Worm (Caenorhabditis elegans) whole organism, midembryonic: ENCODE data around the gene mrpl-50.

Experiments
- T22C8.4 ChIP-seq: fragments of 200-800 bp; sonication (Bioruptor generic); IDR thresholded peaks from 2 replicates; pipeline ENCODE4 v1.3.6; 2022; ENCODE audit warnings: missing genetic modification characterization, missing compliant biosample characterization
- cog-1 ChIP-seq: sonication (generic microtip); optimal IDR thresholded peaks from 2 replicates; lab custom pipeline; 2016; ENCODE audit warnings: missing genetic modification characterization, missing compliant biosample characterization
- flt-1 ChIP-seq: fragments of 200-800 bp; sonication (Bioruptor generic); IDR thresholded peaks from 2 replicates; pipeline ENCODE4 v1.3.6; 2022; ENCODE audit warnings: missing genetic modification characterization, missing compliant biosample characterization
- klf-2 ChIP-seq: fragments of 200-800 bp; sonication (Bioruptor generic); conservative IDR thresholded peaks from 2 replicates; pipeline ENCODE4 v1.3.6; 2022; ENCODE audit warnings: missing genetic modification reagents, missing genetic modification characterization, missing compliant biosample characterization
- med-1 ChIP-seq: sonication (generic microtip); optimal IDR thresholded peaks from 2 replicates; lab custom pipeline; 2017; ENCODE audit warnings: missing genetic modification characterization, mild to moderate bottlenecking, missing compliant biosample characterization, antibody characterized with exemption, missing genetic modification reagents; ENCODE audit not compliant: insufficient read depth
- ref-1 ChIP-seq: fragments of 200-800 bp; sonication (Bioruptor generic); conservative IDR thresholded peaks from 2 replicates; pipeline ENCODE4 v1.3.6; 2022; ENCODE audit warnings: missing genetic modification reagents, missing genetic modification characterization, missing compliant biosample characterization
- tab-1 ChIP-seq: fragments of 200-800 bp; sonication (Bioruptor generic); IDR thresholded peaks from 2 replicates; pipeline ENCODE4 v1.3.6; 2022; ENCODE audit warnings: missing genetic modification characterization, missing compliant biosample characterization
- ztf-23 ChIP-seq: fragments of 200-800 bp; sonication (Bioruptor generic); IDR thresholded peaks from 2 replicates; pipeline ENCODE4 v1.3.6; 2022; ENCODE audit warnings: missing genetic modification reagents, missing genetic modification characterization, missing compliant biosample characterization
- ztf-29 ChIP-seq: fragments of 200-800 bp; sonication (Bioruptor generic); IDR thresholded peaks from 2 replicates; pipeline ENCODE4 v1.3.6; 2022; ENCODE audit warnings: missing genetic modification reagents, missing genetic modification characterization, missing compliant biosample characterization

mrpl-50 gene

DNA sequence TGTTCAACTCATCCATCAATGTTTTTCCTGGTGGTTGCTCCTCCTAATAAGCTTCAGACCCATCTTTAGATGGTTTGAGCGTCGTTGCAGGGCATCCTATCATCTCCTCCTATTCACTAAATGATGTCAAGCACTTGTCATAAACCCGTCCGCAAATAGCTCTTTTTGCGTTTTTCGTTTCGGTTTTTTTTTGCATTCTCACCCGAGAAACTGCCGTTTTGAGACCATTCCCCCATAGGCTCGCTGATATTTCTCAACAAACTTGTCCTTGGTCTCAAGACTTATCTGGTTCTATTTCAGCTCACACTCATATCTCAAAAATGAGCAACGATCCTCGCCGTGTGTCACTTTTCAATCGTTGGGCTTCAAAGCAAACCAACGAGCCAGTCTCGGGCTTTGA, 30.8 kb downstream of the mrpl-50 start, which contains the start of gene cal-2:
TSS of gene cal-2 (plus strand) at position 301 of the 400 bp plus-strand sequence.
- TF ChIP-seq ztf-23 (GFP tag; lab: Robert Waterston, UW) (no peak), T22C8.4 (no peak), med-1 (no peak), ztf-29 (GFP tag; lab: Robert Waterston, UW) (no peak), cog-1 (tag; lab: Kevin White, UChicago) (no peak)

ce11 chrII:8961450-8961849, 31.8 kb downstream of the mrpl-50 start:
- no peak for TF ChIP-seq klf-2 (GFP tag; lab: Robert Waterston, UW)
- TF ChIP-seq cog-1 (tag; lab: Kevin White, UChicago), result no peak
- no peak for TF ChIP-seq med-1

DNA sequence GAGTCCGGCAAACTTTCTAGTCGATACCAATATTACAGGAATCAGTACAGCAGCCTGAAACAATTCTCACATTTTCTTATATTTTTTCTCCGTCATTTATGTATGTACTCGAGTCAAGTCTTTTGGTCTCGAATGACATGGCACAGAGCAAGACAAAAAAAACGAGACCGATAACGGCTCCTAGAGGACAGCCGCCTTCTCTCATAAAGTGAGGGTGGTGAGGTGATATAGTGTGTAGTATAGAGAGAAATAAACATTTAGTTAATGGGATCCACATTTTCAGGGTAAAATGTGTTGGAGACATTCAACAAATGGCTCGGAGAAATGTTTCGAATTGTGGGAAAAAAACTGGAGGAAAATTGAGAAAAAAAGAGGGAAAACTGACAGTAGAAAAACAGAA, 32.6 kb downstream of the mrpl-50 start:
- TF ChIP-seq med-1 (no peak), klf-2 (GFP tag; lab: Robert Waterston, UW) (no peak), cog-1 (tag; lab: Kevin White, UChicago) (no peak), T22C8.4 (no peak), ztf-29 (GFP tag; lab: Robert Waterston, UW) (no peak), ztf-23 (GFP tag; lab: Robert Waterston, UW) (no peak), tab-1 (no peak), ref-1 (GFP tag; lab: Robert Waterston, UW) (no peak), flt-1 (GFP tag; lab: Robert Waterston, UW) (no peak)

ce11 chrII:8964049-8964448, 34.4 kb downstream of the mrpl-50 start, which contains the start of gene sftd-3:
Gene sftd-3, minus strand, starts transcription at chrII:8964149.
- TF ChIP-seq tab-1 (no peak), ztf-23 (GFP tag; lab: Robert Waterston, UW) (no peak), flt-1 (GFP tag; lab: Robert Waterston, UW) (no peak)

- TF ChIP-seq klf-2 (GFP tag; lab: Robert Waterston, UW) (no peak), ztf-23 (GFP tag; lab: Robert Waterston, UW) (0 out of 2 replicates have a peak, but pooled peaks have one; percentile 48)
Observed at ce11 chrII:8964835-8965234, 35.2 kb downstream of the mrpl-50 start, which contains the start of the genes ndub-3 and C18E9.2. Gene ndub-3, minus strand, starts transcription at chrII:8964890. Gene C18E9.2, plus strand, starts transcription at chrII:8965006.

ce11 chrII:8969251-8970183, 39.9 kb downstream of the mrpl-50 start, which contains the start of the genes szy-20 and C18E9.5:
Gene szy-20, minus strand, starts transcription at chrII:8969333.
Gene C18E9.5, plus strand, starts transcription at chrII:8969980.
- TF ChIP-seq T22C8.4 (no peak), ref-1 (GFP tag; lab: Robert Waterston, UW) (no peak), ztf-29 (GFP tag; lab: Robert Waterston, UW) (no peak), cog-1 (tag; lab: Kevin White, UChicago) (peak; percentile 40), med-1 (no peak)

DNA sequence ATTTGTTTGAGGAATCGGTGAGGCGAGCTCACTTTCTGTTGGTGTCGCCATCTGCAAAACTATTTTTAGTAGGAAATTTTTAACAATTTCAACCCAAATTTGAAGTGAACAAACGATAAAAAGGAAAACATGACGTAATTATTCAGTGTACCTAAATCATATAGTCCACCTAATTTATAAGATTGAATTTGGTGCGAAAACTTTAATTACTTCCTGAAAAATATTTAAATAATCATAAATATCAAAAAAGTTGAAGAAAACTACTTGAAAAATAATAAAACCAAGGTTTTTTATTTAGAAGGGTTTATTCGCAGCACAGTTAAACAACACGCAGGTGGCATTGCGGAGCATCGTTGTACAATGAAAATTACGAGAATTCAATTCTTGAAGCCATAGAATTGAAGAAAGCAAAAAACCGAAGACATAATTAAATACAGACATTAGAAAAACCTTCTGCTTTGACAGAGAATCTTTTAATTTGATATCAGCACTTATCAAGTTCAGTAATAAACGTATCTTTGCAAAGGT, 43.9 kb downstream of the mrpl-50 start, which contains the start of gene tomm-40:
TSS of gene tomm-40 (minus strand) at position 51 of the 528 bp plus-strand sequence.
- TF ChIP-seq ztf-29 (GFP tag; lab: Robert Waterston, UW) (no peak), flt-1 (GFP tag; lab: Robert Waterston, UW) (no peak), med-1 (no peak), ref-1 (GFP tag; lab: Robert Waterston, UW) (no peak), ztf-23 (GFP tag; lab: Robert Waterston, UW) (no peak), klf-2 (GFP tag; lab: Robert Waterston, UW) (no peak), cog-1 (tag; lab: Kevin White, UChicago) (no peak), tab-1 (no peak), T22C8.4 (no peak)
